Worm (Caenorhabditis elegans): ENCODE results near the gene F16H6.7.

F16H6.7 gene

ce11 chrV:18158172-18158571 is 50.8 kb downstream of the F16H6.7 start:
- no peak for TF ChIP-seq hmbx-1 (tag; optimal IDR thresholded peaks at IDR 0.05)
- TF ChIP-seq tbx-11 (GFP tag; IDR thresholded peaks at IDR 0.05) = no peak
- TF ChIP-seq hmg-4 (GFP tag; optimal IDR thresholded peaks at IDR 0.05) = no peak
- no peak for TF ChIP-seq B0310.2 (tag; optimal IDR thresholded peaks at IDR 0.05)
- no peak for TF ChIP-seq scrt-1 (GFP tag; IDR thresholded peaks at IDR 0.05)

- no peak for TF ChIP-seq hnd-1 (tag; optimal IDR thresholded peaks at IDR 0.05)
- TF ChIP-seq hmg-4 (GFP tag; optimal IDR thresholded peaks at IDR 0.05) = no peak
Measured at ce11 chrV:18157707-18158106, 51.3 kb downstream of the F16H6.7 start, which contains the start of gene clec-48. Gene clec-48 (plus strand): TSS chrV:18158026.
